Fruit fly (Drosophila melanogaster): ENCODE measurements around the gene eIF1A.

The eIF1A gene

dm6 chr3R:18297444-18298297 is 23.2 kb downstream of the eIF1A start (continued):
- TF ChIP-seq gt (GFP tag; IDR thresholded peaks at IDR 0.05) (no peak), lbe (GFP tag; optimal IDR thresholded peaks at IDR 0.05) (no peak), sna (GFP tag; IDR thresholded peaks at IDR 0.05; ENCODE audit: partially characterized antibody) (no peak), GATAe (GFP tag; conservative IDR thresholded peaks at IDR 0.05) (no peak), sug (tag; optimal IDR thresholded peaks at IDR 0.05) (no peak), ken (GFP tag; IDR thresholded peaks at IDR 0.05) (0 out of 3 replicates have a peak, but pooled peaks have one; percentile 55), CG10366 (GFP tag; IDR thresholded peaks at IDR 0.05) (no peak), CG7928 (GFP tag; optimal IDR thresholded peaks at IDR 0.05) (no peak), hb (GFP tag; IDR thresholded peaks at IDR 0.05; ENCODE audit: partially characterized antibody) (no peak), trh (GFP tag; optimal IDR thresholded peaks at IDR 0.05) (no peak), tin (GFP tag; optimal IDR thresholded peaks at IDR 0.05) (no peak), CG10979 (tag; optimal IDR thresholded peaks at IDR 0.05) (peak; percentile 4), eyg (GFP tag; optimal IDR thresholded peaks at IDR 0.05) (peak; percentile 2), lov (optimal IDR thresholded peaks at IDR 0.05) (no peak), lov (GFP tag; IDR thresholded peaks at IDR 0.05) (no peak), CG7271 (tag; optimal IDR thresholded peaks at IDR 0.05) (no peak), Optix (GFP tag; IDR thresholded peaks at IDR 0.05) (peak; percentile 28; the same call in 1 of the 3 replicates), Mes4 (GFP tag; optimal IDR thresholded peaks at IDR 0.05) (peak; percentile 5), CG14710 (tag; optimal IDR thresholded peaks at IDR 0.05) (peak; percentile 17), CG17328 (GFP tag; IDR thresholded peaks at IDR 0.05) (0 out of 2 replicates have a peak, but pooled peaks have one; percentile 27), HHEX (GFP tag; optimal IDR thresholded peaks at IDR 0.05) (peak; percentile 23), pho (GFP tag; optimal IDR thresholded peaks at IDR 0.05) (peak; percentile 10), zf30C (GFP tag; optimal IDR thresholded peaks at IDR 0.05) (peak; percentile 61), unpg (GFP tag; optimal IDR thresholded peaks at IDR 0.05) (peak; percentile 22), scrt (GFP tag; optimal IDR thresholded peaks at IDR 0.05) (no peak), lmd (GFP tag; IDR thresholded peaks at IDR 0.05) (0 out of 2 replicates have a peak, but pooled peaks have one; percentile 10), Myb (GFP tag; optimal IDR thresholded peaks at IDR 0.05) (no peak), CG1832 (GFP tag; optimal IDR thresholded peaks at IDR 0.05) (no peak), sqz (GFP tag; optimal IDR thresholded peaks at IDR 0.05) (no peak), hkb (optimal IDR thresholded peaks at IDR 0.05) (no peak), hkb (GFP tag; IDR thresholded peaks at IDR 0.05) (0 out of 2 replicates have a peak, but pooled peaks have one; percentile 7), stwl (tag; optimal IDR thresholded peaks at IDR 0.05) (no peak), Xrp1 (GFP tag; IDR thresholded peaks at IDR 0.05) (peak; percentile 28; the same call in 1 of the 2 replicates), CG31441 (GFP tag; IDR thresholded peaks at IDR 0.05) (0 out of 2 replicates have a peak, but pooled peaks have one; percentile 29), Med (GFP tag) (peak; percentile 70), CG8944 (GFP tag; optimal IDR thresholded peaks at IDR 0.05) (no peak), al (GFP tag; IDR thresholded peaks at IDR 0.05) (no peak), chinmo (GFP tag; IDR thresholded peaks at IDR 0.05; ENCODE audit: partially characterized antibody) (0 out of 4 replicates have a peak, but pooled peaks have one; percentile 5), gem (tag; optimal IDR thresholded peaks at IDR 0.05) (peak; percentile 27)

DNA sequence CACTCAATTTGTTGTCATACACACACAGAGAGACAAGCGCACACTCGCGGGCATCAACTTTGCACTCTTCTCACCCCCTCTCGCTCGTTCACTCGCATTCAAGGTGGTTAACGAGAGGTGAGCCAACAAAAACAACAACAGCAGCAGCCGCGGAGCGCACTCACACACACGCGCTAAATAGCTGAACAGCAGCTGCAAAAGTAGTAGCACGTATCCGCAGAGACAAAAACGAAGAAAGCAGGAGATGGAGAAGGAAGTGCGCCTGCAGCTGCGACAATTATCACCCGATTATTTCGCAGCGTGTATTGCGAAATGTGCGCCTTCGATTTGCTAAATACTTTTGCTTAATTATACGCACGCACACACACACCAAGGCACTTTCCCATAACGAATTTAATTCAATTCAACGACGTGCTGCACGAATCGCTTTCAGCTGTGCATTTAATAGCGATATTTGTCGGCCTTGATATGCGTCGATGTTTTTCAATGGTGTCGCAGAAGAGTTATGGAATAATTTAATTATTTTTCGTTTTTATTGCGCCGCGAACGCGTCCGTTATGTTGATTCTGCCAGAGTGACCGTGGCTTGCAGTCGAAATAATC is 23.9 kb downstream of the eIF1A start:
- TF ChIP-seq NK7.1 (GFP tag; optimal IDR thresholded peaks at IDR 0.05) (no peak), yki (optimal IDR thresholded peaks at IDR 0.05) (no peak), CG15696 (tag; optimal IDR thresholded peaks at IDR 0.05) (no peak), eyg (GFP tag; optimal IDR thresholded peaks at IDR 0.05) (no peak), CG30403 (GFP tag; optimal IDR thresholded peaks at IDR 0.05) (no peak), CG5245 (GFP tag; optimal IDR thresholded peaks at IDR 0.05) (no peak), sima (GFP tag; optimal IDR thresholded peaks at IDR 0.05) (no peak), CG15269 (tag; optimal IDR thresholded peaks at IDR 0.05) (no peak), ab (GFP tag; optimal IDR thresholded peaks at IDR 0.05) (no peak), CG15073 (GFP tag; optimal IDR thresholded peaks at IDR 0.05) (no peak), CG14965 (GFP tag; optimal IDR thresholded peaks at IDR 0.05; ENCODE audit: borderline replicate concordance) (no peak), unpg (GFP tag; optimal IDR thresholded peaks at IDR 0.05) (peak; percentile 3), CG42726 (GFP tag; IDR thresholded peaks at IDR 0.05; ENCODE audit: partially characterized antibody) (no peak), CG6765 (GFP tag; optimal IDR thresholded peaks at IDR 0.05) (no peak)
